Fruit fly (Drosophila melanogaster) whole organism, embryonic: ENCODE results near the gene CG31525.

Experiments used
- Bteb2 ChIP-seq: fragments of 200-800 bp; sonication (Bioruptor generic); optimal IDR thresholded peaks from 2 replicates; lab custom pipeline; 2016; ENCODE audit warnings: missing biosample characterization, missing genetic modification characterization
- CG10209 ChIP-seq: fragments of 200-800 bp; sonication (Bioruptor generic); optimal IDR thresholded peaks from 3 replicates; lab custom pipeline; 2017; ENCODE audit warnings: missing biosample characterization, mild to moderate bottlenecking, missing genetic modification characterization, missing genetic modification reagents
- CG1024 ChIP-seq: fragments of 200-800 bp; sonication (Bioruptor generic); IDR thresholded peaks from 2 replicates; pipeline ENCODE4 v1.3.6; 2022; ENCODE audit warnings: missing biosample characterization, missing genetic modification characterization
- CG11696 ChIP-seq: fragments of 200-800 bp; sonication (Bioruptor generic); IDR thresholded peaks from 2 replicates; pipeline ENCODE4 v1.3.6; 2022; ENCODE audit warnings: missing biosample characterization, missing genetic modification characterization
- CG13287 ChIP-seq: fragments of 200-800 bp; sonication (Bioruptor generic); IDR thresholded peaks from 2 replicates; pipeline ENCODE4 v1.3.6; 2022; ENCODE audit warnings: missing biosample characterization, missing genetic modification characterization; ENCODE audit not compliant: partially characterized antibody
- CG15601 ChIP-seq: fragments of 200-800 bp; sonication (Bioruptor generic); optimal IDR thresholded peaks from 3 replicates; lab custom pipeline; 2019; ENCODE audit warnings: missing biosample characterization, mild to moderate bottlenecking, missing genetic modification characterization, moderate library complexity
- CG16813 ChIP-seq: fragments of 200-800 bp; sonication (Bioruptor generic); IDR thresholded peaks from 3 replicates; pipeline ENCODE4 v1.3.6; 2022; ENCODE audit warnings: missing biosample characterization, missing genetic modification characterization; ENCODE audit not compliant: partially characterized antibody
- CG17361 ChIP-seq: fragments of 200-800 bp; sonication (Bioruptor generic); IDR thresholded peaks from 3 replicates; pipeline ENCODE4 v1.3.6; 2022; ENCODE audit warnings: missing biosample characterization, missing genetic modification characterization
- CG17912 ChIP-seq: fragments of 200-800 bp; sonication (Bioruptor generic); optimal IDR thresholded peaks from 2 replicates; lab custom pipeline; 2018; ENCODE audit warnings: missing biosample characterization, mild to moderate bottlenecking, missing genetic modification characterization
- CG18262 ChIP-seq: fragments of 200-800 bp; optimal IDR thresholded peaks from 3 replicates; lab custom pipeline; 2019; ENCODE audit warnings: missing biosample characterization, mild to moderate bottlenecking, missing genetic modification characterization, moderate library complexity
- CG18764 ChIP-seq: fragments of 200-800 bp; sonication (Bioruptor generic); optimal IDR thresholded peaks from 3 replicates; lab custom pipeline; 2016; ENCODE audit warnings: missing biosample characterization, missing genetic modification characterization
- CG30020 ChIP-seq: fragments of 200-800 bp; optimal IDR thresholded peaks from 2 replicates; lab custom pipeline; 2019; ENCODE audit warnings: missing biosample characterization, mild to moderate bottlenecking, missing genetic modification characterization, moderate library complexity
- CG30403 ChIP-seq: fragments of 200-800 bp; sonication (Bioruptor generic); optimal IDR thresholded peaks from 3 replicates; lab custom pipeline; 2016; ENCODE audit warnings: missing biosample characterization, missing genetic modification characterization
- CG34224 ChIP-seq: fragments of 200-800 bp; sonication (Bioruptor generic); IDR thresholded peaks from 3 replicates; pipeline ENCODE4 v1.3.6; 2022; ENCODE audit warnings: missing biosample characterization, missing genetic modification characterization; ENCODE audit not compliant: partially characterized antibody
- CG6254 ChIP-seq: fragments of 200-800 bp; sonication (Bioruptor generic); optimal IDR thresholded peaks from 3 replicates; lab custom pipeline; 2017; ENCODE audit warnings: mild to moderate bottlenecking, missing biosample characterization, missing genetic modification reagents, missing genetic modification characterization
- CG6654 ChIP-seq: fragments of 200-800 bp; sonication (Bioruptor generic); optimal IDR thresholded peaks from 2 replicates; lab custom pipeline; 2017; ENCODE audit warnings: missing biosample characterization, mild to moderate bottlenecking, missing genetic modification characterization
- CG8089 ChIP-seq: fragments of 200-800 bp; sonication (Bioruptor generic); optimal IDR thresholded peaks from 3 replicates; lab custom pipeline; 2016; ENCODE audit warnings: missing biosample characterization, missing genetic modification characterization
- CG8765 ChIP-seq: fragments of 200-800 bp; sonication (Bioruptor generic); IDR thresholded peaks from 2 replicates; pipeline ENCODE4 v1.3.6; 2022; ENCODE audit warnings: missing biosample characterization, missing genetic modification characterization
- CG9437 ChIP-seq: fragments of 200-800 bp; sonication (Bioruptor generic); optimal IDR thresholded peaks from 2 replicates; lab custom pipeline; 2018; ENCODE audit warnings: missing biosample characterization, mild to moderate bottlenecking, missing genetic modification characterization
- Dll ChIP-seq: fragments of 200-800 bp; sonication (Bioruptor generic); IDR thresholded peaks from 4 replicates; pipeline ENCODE4 v1.3.6; 2022; ENCODE audit warnings: missing biosample characterization, missing genetic modification characterization; ENCODE audit not compliant: partially characterized antibody
- Ets65A ChIP-seq: fragments of 200-800 bp; sonication (Bioruptor generic); peaks from one replicate; lab custom pipeline; 2016; ENCODE audit warnings: missing biosample characterization, missing genetic modification characterization
- Hsf ChIP-seq: fragments of 200-800 bp; sonication (Bioruptor generic); optimal IDR thresholded peaks from 3 replicates; lab custom pipeline; 2016; ENCODE audit warnings: missing biosample characterization, missing genetic modification characterization
- Lhr ChIP-seq: fragments of 200-800 bp; sonication (Bioruptor generic); optimal IDR thresholded peaks from 3 replicates; lab custom pipeline; 2017; ENCODE audit warnings: mild to moderate bottlenecking, missing biosample characterization, missing genetic modification reagents, missing genetic modification characterization
- Myb ChIP-seq: fragments of 200-800 bp; sonication (Bioruptor generic); optimal IDR thresholded peaks from 2 replicates; lab custom pipeline; 2016; ENCODE audit warnings: missing biosample characterization, missing genetic modification characterization
- NC2β ChIP-seq: fragments of 200-800 bp; sonication (Bioruptor generic); optimal IDR thresholded peaks from 2 replicates; lab custom pipeline; 2016; ENCODE audit warnings: missing biosample characterization, missing genetic modification characterization
- Sry-δ ChIP-seq: fragments of 200-800 bp; sonication (Bioruptor generic); optimal IDR thresholded peaks from 2 replicates; lab custom pipeline; 2016; ENCODE audit warnings: missing biosample characterization, missing genetic modification characterization
- Xbp1 ChIP-seq: fragments of 200-800 bp; sonication (Bioruptor generic); optimal IDR thresholded peaks from 3 replicates; lab custom pipeline; 2016; ENCODE audit warnings: missing biosample characterization, mild to moderate bottlenecking, missing genetic modification characterization
- amos ChIP-seq: fragments of 200-800 bp; sonication (Bioruptor generic); IDR thresholded peaks from 2 replicates; pipeline ENCODE4 v1.3.6; 2022; ENCODE audit warnings: missing biosample characterization, missing genetic modification characterization; ENCODE audit not compliant: partially characterized antibody
- chinmo ChIP-seq: fragments of 200-800 bp; sonication (Bioruptor generic); IDR thresholded peaks from 4 replicates; pipeline ENCODE4 v1.3.6; 2022; ENCODE audit warnings: missing biosample characterization, missing genetic modification characterization; ENCODE audit not compliant: partially characterized antibody
- chm ChIP-seq: fragments of 200-800 bp; sonication (Bioruptor generic); IDR thresholded peaks from 2 replicates; pipeline ENCODE4 v1.3.6; 2022; ENCODE audit warnings: missing biosample characterization, missing genetic modification characterization
- danr ChIP-seq: fragments of 200-800 bp; sonication (Bioruptor generic); IDR thresholded peaks from 2 replicates; pipeline ENCODE4 v1.3.6; 2022; ENCODE audit warnings: missing biosample characterization, missing genetic modification characterization
- dmrt99B ChIP-seq: fragments of 200-800 bp; sonication (Bioruptor generic); optimal IDR thresholded peaks from 2 replicates; lab custom pipeline; 2018; ENCODE audit warnings: missing biosample characterization, mild to moderate bottlenecking, missing genetic modification characterization, moderate library complexity
- eyg ChIP-seq: fragments of 200-800 bp; sonication (Bioruptor generic); optimal IDR thresholded peaks from 3 replicates; lab custom pipeline; 2016; ENCODE audit warnings: missing biosample characterization, missing genetic modification characterization
- fd96Cb ChIP-seq: fragments of 200-800 bp; sonication (Bioruptor generic); optimal IDR thresholded peaks from 2 replicates; lab custom pipeline; 2018; ENCODE audit warnings: missing biosample characterization, mild to moderate bottlenecking, missing genetic modification characterization, moderate library complexity
- gce ChIP-seq: fragments of 200-800 bp; sonication (Bioruptor generic); IDR thresholded peaks from 3 replicates; pipeline ENCODE4 v1.3.6; 2022; ENCODE audit warnings: missing biosample characterization, missing genetic modification characterization
- grau ChIP-seq: fragments of 200-800 bp; optimal IDR thresholded peaks from 3 replicates; lab custom pipeline; 2019; ENCODE audit warnings: missing biosample characterization, mild to moderate bottlenecking, missing genetic modification characterization, moderate library complexity
- oc ChIP-seq: fragments of 200-800 bp; sonication (Bioruptor generic); optimal IDR thresholded peaks from 2 replicates; lab custom pipeline; 2018; ENCODE audit warnings: missing biosample characterization, mild to moderate bottlenecking, missing genetic modification characterization, moderate library complexity
- onecut ChIP-seq: fragments of 200-800 bp; sonication (Bioruptor generic); IDR thresholded peaks from 2 replicates; pipeline ENCODE4 v1.3.6; 2022; ENCODE audit warnings: missing biosample characterization, missing genetic modification characterization
- phol ChIP-seq: fragments of 200-800 bp; sonication (Bioruptor generic); optimal IDR thresholded peaks from 3 replicates; lab custom pipeline; 2018; ENCODE audit warnings: missing biosample characterization, mild to moderate bottlenecking, missing genetic modification characterization, moderate library complexity
- psq ChIP-seq: fragments of 200-800 bp; sonication (Bioruptor generic); optimal IDR thresholded peaks from 2 replicates; lab custom pipeline; 2017; ENCODE audit warnings: missing biosample characterization, missing genetic modification characterization
- sens ChIP-seq: fragments of 200-800 bp; sonication (Bioruptor generic); peaks from one replicate; lab custom pipeline; 2016; ENCODE audit warnings: missing biosample characterization, missing genetic modification characterization
- sob ChIP-seq: fragments of 200-800 bp; sonication (Bioruptor generic); IDR thresholded peaks from 2 replicates; pipeline ENCODE4 v1.3.6; 2022; ENCODE audit warnings: missing biosample characterization, missing genetic modification characterization
- sqz ChIP-seq: fragments of 200-800 bp; sonication (Bioruptor generic); optimal IDR thresholded peaks from 3 replicates; lab custom pipeline; 2018; ENCODE audit warnings: missing biosample characterization, mild to moderate bottlenecking, missing genetic modification characterization
- sug ChIP-seq: fragments of 200-800 bp; optimal IDR thresholded peaks from 2 replicates; lab custom pipeline; 2019; ENCODE audit warnings: missing biosample characterization, mild to moderate bottlenecking, missing genetic modification characterization, moderate library complexity
- tio ChIP-seq: fragments of 200-800 bp; sonication (Bioruptor generic); optimal IDR thresholded peaks from 2 replicates; lab custom pipeline; 2017; ENCODE audit warnings: missing biosample characterization, missing genetic modification characterization, inconsistent platforms
- ttk ChIP-seq: fragments of 200-800 bp; sonication (Bioruptor generic); IDR thresholded peaks from 2 replicates; pipeline ENCODE4 v2.1.2; 2022; ENCODE audit warnings: missing biosample characterization, missing genetic modification characterization
- vvl ChIP-seq: fragments of 200-800 bp; sonication (Bioruptor generic); IDR thresholded peaks from 2 replicates; pipeline ENCODE4 v1.3.6; 2022; ENCODE audit warnings: missing biosample characterization, missing genetic modification characterization
- yki ChIP-seq: fragments of >200 bp; optimal IDR thresholded peaks from 3 replicates; lab custom pipeline; 2018
- zen ChIP-seq: fragments of 200-800 bp; sonication (Bioruptor generic); optimal IDR thresholded peaks from 3 replicates; lab custom pipeline; 2018; ENCODE audit warnings: missing biosample characterization, mild to moderate bottlenecking, missing genetic modification characterization, moderate library complexity
- zfh1 ChIP-seq: fragments of 200-800 bp; sonication (Bioruptor generic); IDR thresholded peaks from 3 replicates; pipeline ENCODE4 v1.3.6; 2022; ENCODE audit warnings: missing biosample characterization, missing genetic modification characterization

CG31525 gene

DNA sequence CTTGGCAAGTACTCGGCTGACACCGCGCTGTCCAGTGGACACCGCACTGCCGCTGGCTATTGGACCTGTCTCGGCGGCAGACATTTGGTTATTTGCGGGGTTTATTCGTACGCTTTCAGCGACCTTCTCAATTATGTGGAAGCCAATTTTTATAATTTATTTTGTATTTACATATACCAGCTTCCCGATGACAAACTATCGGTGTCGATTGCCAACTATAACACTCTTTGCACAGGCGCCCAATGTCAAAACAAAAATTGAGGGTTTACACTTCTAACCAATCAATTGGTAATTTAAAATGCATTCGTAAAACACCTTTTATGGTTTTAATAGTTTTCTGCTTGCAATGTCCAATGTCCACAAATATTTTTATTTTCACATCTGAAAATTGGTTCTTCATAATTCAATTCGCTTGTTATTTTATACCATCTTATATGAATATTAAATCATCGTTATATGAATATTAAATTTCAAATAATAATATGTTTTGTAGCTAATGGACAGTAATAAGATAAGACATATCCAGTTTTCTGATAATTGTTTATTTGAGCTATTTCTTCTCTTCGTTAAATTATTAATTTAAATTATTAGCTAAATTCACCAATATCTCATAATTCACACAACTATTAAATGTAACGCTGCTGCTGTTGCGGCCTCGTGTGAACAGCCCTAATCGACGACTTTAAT is 26.9 kb upstream of the CG31525 start:
- TF ChIP-seq CG10209, result peak; percentile 18
- TF ChIP-seq CG11696 (GFP tag; lab: Robert Waterston, UW), result no peak
- TF ChIP-seq danr (GFP tag; lab: Robert Waterston, UW), result no peak
- peak; percentile 64 for TF ChIP-seq phol (tag; lab: Kevin White, UChicago)
- peak; percentile 64 for TF ChIP-seq CG18764 (GFP tag; lab: Kevin White, UChicago)
- TF ChIP-seq zen (tag; lab: Kevin White, UChicago), result peak; percentile 22
- peak; percentile 63 for TF ChIP-seq vvl (GFP tag; lab: Robert Waterston, UW)
- peak; percentile 49 for TF ChIP-seq sens (GFP tag; lab: Kevin White, UChicago)
- TF ChIP-seq CG13287 (GFP tag; lab: Robert Waterston, UW), result peak; percentile 15; the same call in 1 of the 2 replicates
- TF ChIP-seq Xbp1 (GFP tag; lab: Kevin White, UChicago), result peak; percentile 34
- TF ChIP-seq fd96Cb (tag; lab: Kevin White, UChicago), result peak; percentile 10
- no peak for TF ChIP-seq onecut
- no peak for TF ChIP-seq gce
- TF ChIP-seq Lhr (GFP tag; lab: Kevin White, UChicago), result peak; percentile 5
- TF ChIP-seq CG30403 (GFP tag; lab: Kevin White, UChicago), result peak; percentile 44
- peak; percentile 49 for TF ChIP-seq CG18262 (tag; lab: Kevin White, UChicago)
- TF ChIP-seq sug (tag; lab: Kevin White, UChicago), result peak; percentile 36
- peak; percentile 17 for TF ChIP-seq Sry-δ (GFP tag; lab: Kevin White, UChicago)
- TF ChIP-seq CG30020 (tag; lab: Kevin White, UChicago), result peak; percentile 99
- TF ChIP-seq chm (GFP tag; lab: Robert Waterston, UW), result no peak
- TF ChIP-seq CG8089 (GFP tag; lab: Kevin White, UChicago), result no peak
- peak; percentile 82 for TF ChIP-seq CG17361 (GFP tag; lab: Robert Waterston, UW)
- TF ChIP-seq Myb (GFP tag; lab: Kevin White, UChicago), result no peak
- TF ChIP-seq CG6254 (GFP tag; lab: Kevin White, UChicago), result no peak
- peak; percentile 22 for TF ChIP-seq psq (GFP tag; lab: Kevin White, UChicago)
- 0 out of 4 replicates have a peak, but pooled peaks have one; percentile 12 for TF ChIP-seq Dll (GFP tag; lab: Robert Waterston, UW)
- TF ChIP-seq CG9437 (GFP tag; lab: Kevin White, UChicago), result peak; percentile 38
- peak; percentile 10; the same call in 1 of the 3 replicates for TF ChIP-seq CG34224 (GFP tag; lab: Robert Waterston, UW)
- peak; percentile 75 for TF ChIP-seq Ets65A (GFP tag; lab: Kevin White, UChicago)
- no peak for TF ChIP-seq chinmo
- peak; percentile 51 for TF ChIP-seq amos (GFP tag; lab: Robert Waterston, UW)
- peak; percentile 96 for TF ChIP-seq CG1024
- no peak for TF ChIP-seq eyg (GFP tag; lab: Kevin White, UChicago)
- TF ChIP-seq grau (tag; lab: Kevin White, UChicago), result peak; percentile 30
- TF ChIP-seq sqz, result no peak
- peak; percentile 12 for TF ChIP-seq CG15601 (tag; lab: Kevin White, UChicago)
- no peak for TF ChIP-seq CG6654 (GFP tag; lab: Kevin White, UChicago)
- TF ChIP-seq CG16813 (GFP tag; lab: Robert Waterston, UW), result peak; percentile 26; the same call in 1 of the 3 replicates
- TF ChIP-seq Hsf (GFP tag; lab: Kevin White, UChicago), result peak; percentile 26
- no peak for TF ChIP-seq CG17912 (GFP tag; lab: Kevin White, UChicago)
- no peak for TF ChIP-seq zfh1 (GFP tag; lab: Robert Waterston, UW)
- no peak for TF ChIP-seq Bteb2 (GFP tag; lab: Kevin White, UChicago)
- TF ChIP-seq tio, result no peak
- peak; percentile 8 for TF ChIP-seq dmrt99B (tag; lab: Kevin White, UChicago)
- no peak for TF ChIP-seq NC2β (GFP tag; lab: Kevin White, UChicago)
- TF ChIP-seq oc, result no peak
- no peak for TF ChIP-seq yki (lab: Kevin White, UChicago)
- no peak for TF ChIP-seq ttk (GFP tag; lab: Robert Waterston, UW)
- TF ChIP-seq sob, result 0 out of 2 replicates have a peak, but pooled peaks have one; percentile 8
- TF ChIP-seq CG8765, result no peak
